Worm (Caenorhabditis elegans) whole organism, young adult: ENCODE data around the gene mlcd-1.

Experiments used
- B0261.1 ChIP-seq: sonication (generic microtip); optimal IDR thresholded peaks from 2 replicates; lab custom pipeline; 2016; ENCODE audit warnings: mild to moderate bottlenecking, missing genetic modification characterization, moderate library complexity, missing compliant biosample characterization
- C17E4.6 ChIP-seq: fragments of 200-800 bp; sonication (Bioruptor generic); IDR thresholded peaks from 2 replicates; pipeline ENCODE4 v1.3.6; 2022; ENCODE audit warnings: missing genetic modification reagents, missing genetic modification characterization, missing compliant biosample characterization
- F33H1.4 ChIP-seq: fragments of 200-800 bp; sonication (Bioruptor generic); IDR thresholded peaks from 2 replicates; pipeline ENCODE4 v1.3.6; 2022; ENCODE audit warnings: missing genetic modification reagents, missing genetic modification characterization, missing compliant biosample characterization
- F57C9.4 ChIP-seq: sonication (generic microtip); optimal IDR thresholded peaks from 2 replicates; lab custom pipeline; 2017; ENCODE audit warnings: mild to moderate bottlenecking, missing genetic modification characterization, missing compliant biosample characterization
- Y53F4B.3 ChIP-seq: fragments of 200-800 bp; sonication (Bioruptor generic); IDR thresholded peaks from 2 replicates; pipeline ENCODE4 v1.3.6; 2022; ENCODE audit warnings: missing genetic modification reagents, missing genetic modification characterization, missing compliant biosample characterization
- Y53G8AR.9 ChIP-seq: fragments of 200-800 bp; sonication (Bioruptor generic); conservative IDR thresholded peaks from 2 replicates; pipeline ENCODE4 v1.3.6; 2022; ENCODE audit warnings: missing genetic modification reagents, missing genetic modification characterization, missing compliant biosample characterization
- ZK185.1 ChIP-seq: sonication (generic microtip); optimal IDR thresholded peaks from 2 replicates; lab custom pipeline; 2016; ENCODE audit warnings: mild to moderate bottlenecking, missing genetic modification characterization, missing compliant biosample characterization; ENCODE audit not compliant: poor library complexity, severe bottlenecking
- aptf-2 ChIP-seq: fragments of 200-800 bp; sonication (Bioruptor generic); conservative IDR thresholded peaks from 2 replicates; pipeline ENCODE4 v1.3.6; 2022; ENCODE audit warnings: missing genetic modification reagents, missing genetic modification characterization, missing compliant biosample characterization
- athp-1 ChIP-seq: sonication (generic microtip); optimal IDR thresholded peaks from 2 replicates; lab custom pipeline; 2017; ENCODE audit warnings: mild to moderate bottlenecking, missing genetic modification characterization, missing compliant biosample characterization
- attf-6 ChIP-seq: fragments of 200-800 bp; sonication (Bioruptor generic); IDR thresholded peaks from 2 replicates; pipeline ENCODE4 v1.3.6; 2022; ENCODE audit warnings: missing genetic modification reagents, missing genetic modification characterization, missing compliant biosample characterization
- bed-1 ChIP-seq: fragments of 200-800 bp; sonication (Bioruptor generic); IDR thresholded peaks from 2 replicates; pipeline ENCODE4 v1.3.6; 2022; ENCODE audit warnings: missing genetic modification reagents, missing genetic modification characterization, missing compliant biosample characterization
- ccch-3 ChIP-seq: fragments of 200-800 bp; sonication (Bioruptor generic); optimal IDR thresholded peaks from 2 replicates; lab custom pipeline; 2018; ENCODE audit warnings: mild to moderate bottlenecking, missing genetic modification characterization, missing compliant biosample characterization
- cebp-1 ChIP-seq, 2 experiments: fragments of 200-800 bp in 1 of 2; sonication (Bioruptor generic) in 1 of 2; sonication (generic microtip) in 1 of 2; IDR thresholded peaks in 1 of 2; optimal IDR thresholded peaks in 1 of 2; 2 replicates each; pipeline versions ENCODE4 v1.3.6 to Lab custom; 2017 to 2022; ENCODE audit warnings: missing compliant biosample characterization in 2 of 2, missing genetic modification characterization in 2 of 2, mild to moderate bottlenecking in 1 of 2, missing genetic modification reagents in 1 of 2, moderate library complexity in 1 of 2
- ceh-100 ChIP-seq: fragments of 200-800 bp; sonication (Bioruptor generic); IDR thresholded peaks from 2 replicates; pipeline ENCODE4 v1.3.6; 2022; ENCODE audit warnings: missing genetic modification reagents, missing genetic modification characterization, missing compliant biosample characterization
- ceh-91 ChIP-seq: fragments of 200-800 bp; sonication (Bioruptor generic); IDR thresholded peaks from 2 replicates; pipeline ENCODE4 v1.3.6; 2022; ENCODE audit warnings: missing genetic modification reagents, missing genetic modification characterization, missing compliant biosample characterization
- dox-1 ChIP-seq: fragments of 200-800 bp; sonication (Bioruptor generic); IDR thresholded peaks from 2 replicates; pipeline ENCODE4 v1.3.6; 2022; ENCODE audit warnings: missing genetic modification reagents, missing genetic modification characterization, missing compliant biosample characterization
- dpff-1 ChIP-seq: sonication (generic microtip); optimal IDR thresholded peaks from 2 replicates; lab custom pipeline; 2017; ENCODE audit warnings: mild to moderate bottlenecking, missing genetic modification characterization, missing compliant biosample characterization
- dpl-1 ChIP-seq: fragments of 150-350 bp; optimal IDR thresholded peaks from 2 replicates; lab custom pipeline; 2014; ENCODE audit warnings: missing biosample characterization, missing genetic modification reagents, missing genetic modification characterization
- efl-1 ChIP-seq: fragments of 150-350 bp; optimal IDR thresholded peaks from 2 replicates; lab custom pipeline; 2014; ENCODE audit warnings: missing biosample characterization, missing genetic modification reagents, missing genetic modification characterization
- egl-44 ChIP-seq: fragments of 200-800 bp; sonication (Bioruptor generic); IDR thresholded peaks from 2 replicates; pipeline ENCODE4 v1.3.6; 2022; ENCODE audit warnings: missing genetic modification reagents, missing genetic modification characterization, missing compliant biosample characterization
- ekl-4 ChIP-seq: fragments of 200-800 bp; sonication (Bioruptor generic); IDR thresholded peaks from 2 replicates; pipeline ENCODE4 v1.3.6; 2022; ENCODE audit warnings: missing genetic modification reagents, missing genetic modification characterization, missing compliant biosample characterization
- ets-4 ChIP-seq: fragments of 200-800 bp; sonication (Bioruptor generic); optimal IDR thresholded peaks from 2 replicates; lab custom pipeline; 2018; ENCODE audit warnings: mild to moderate bottlenecking, missing genetic modification characterization, missing compliant biosample characterization
- him-1 ChIP-seq: sonication (generic microtip); optimal IDR thresholded peaks from 2 replicates; lab custom pipeline; 2016; ENCODE audit warnings: missing genotype, missing genetic modification reagents, missing genetic modification characterization, missing compliant biosample characterization
- hlh-12 ChIP-seq: sonication (generic microtip); optimal IDR thresholded peaks from 2 replicates; lab custom pipeline; 2016; ENCODE audit warnings: missing genetic modification characterization, missing compliant biosample characterization
- hmg-1.2 ChIP-seq: fragments of 200-800 bp; sonication (Bioruptor generic); IDR thresholded peaks from 2 replicates; pipeline ENCODE4 v1.3.6; 2022; ENCODE audit warnings: missing genetic modification reagents, missing genetic modification characterization, missing compliant biosample characterization
- hmg-20 ChIP-seq: fragments of 200-800 bp; sonication (Bioruptor generic); IDR thresholded peaks from 2 replicates; pipeline ENCODE4 v1.3.6; 2022; ENCODE audit warnings: missing genetic modification reagents, missing genetic modification characterization, missing compliant biosample characterization
- lag-1 ChIP-seq: fragments of 200-800 bp; sonication (Bioruptor generic); IDR thresholded peaks from 2 replicates; pipeline ENCODE4 v1.3.6; 2022; ENCODE audit warnings: missing genetic modification reagents, missing genetic modification characterization, missing compliant biosample characterization
- let-526 ChIP-seq: fragments of 200-800 bp; sonication (Bioruptor generic); IDR thresholded peaks from 2 replicates; pipeline ENCODE4 v1.3.6; 2022; ENCODE audit warnings: missing genetic modification reagents, missing genetic modification characterization, missing compliant biosample characterization
- lin-35 ChIP-seq, 3 experiments: fragments of 150-350 bp in 2 of 3; sonication (generic microtip) in 1 of 3; optimal IDR thresholded peaks; 2 replicates each; lab custom pipeline; 2014 to 2018; ENCODE audit warnings: missing biosample characterization in 3 of 3, missing genetic modification characterization in 3 of 3, missing genetic modification reagents in 3 of 3
- lir-1 ChIP-seq: fragments of 200-800 bp; sonication (Bioruptor generic); conservative IDR thresholded peaks from 2 replicates; pipeline ENCODE4 v1.3.6; 2022; ENCODE audit warnings: missing genetic modification reagents, missing genetic modification characterization, missing compliant biosample characterization
- lsl-1 ChIP-seq: fragments of 200-800 bp; sonication (Bioruptor generic); optimal IDR thresholded peaks from 2 replicates; lab custom pipeline; 2018; ENCODE audit warnings: mild to moderate bottlenecking, missing genetic modification characterization, moderate library complexity, missing compliant biosample characterization
- mes-4 ChIP-seq: sonication (generic microtip); optimal IDR thresholded peaks from 2 replicates; lab custom pipeline; 2016; ENCODE audit warnings: missing genotype, missing genetic modification characterization, missing compliant biosample characterization
- nfyb-1 ChIP-seq: fragments of 200-800 bp; sonication (Bioruptor generic); IDR thresholded peaks from 2 replicates; pipeline ENCODE4 v1.3.6; 2022; ENCODE audit warnings: missing genetic modification reagents, missing genetic modification characterization, missing compliant biosample characterization
- nhr-120 ChIP-seq: fragments of 200-800 bp; sonication (Bioruptor generic); IDR thresholded peaks from 2 replicates; pipeline ENCODE4 v1.3.6; 2022; ENCODE audit warnings: missing genetic modification characterization, missing compliant biosample characterization
- nhr-179 ChIP-seq: sonication (generic microtip); optimal IDR thresholded peaks from 2 replicates; lab custom pipeline; 2016; ENCODE audit warnings: mild to moderate bottlenecking, missing genetic modification characterization, missing compliant biosample characterization
- nhr-90 ChIP-seq: sonication (generic microtip); optimal IDR thresholded peaks from 2 replicates; lab custom pipeline; 2016; ENCODE audit warnings: missing genotype, mild to moderate bottlenecking, missing genetic modification characterization, missing compliant biosample characterization
- pbrm-1 ChIP-seq: fragments of 200-800 bp; sonication (Bioruptor generic); IDR thresholded peaks from 2 replicates; pipeline ENCODE4 v1.3.6; 2022; ENCODE audit warnings: missing genetic modification reagents, missing genetic modification characterization, missing compliant biosample characterization
- rcor-1 ChIP-seq: fragments of 200-800 bp; sonication (Bioruptor generic); IDR thresholded peaks from 2 replicates; pipeline ENCODE4 v1.3.6; 2022; ENCODE audit warnings: missing genetic modification reagents, missing genetic modification characterization, missing compliant biosample characterization
- rpc-1 ChIP-seq, 2 experiments: fragments of 150-350 bp in 1 of 2; sonication (generic microtip) in 1 of 2; optimal IDR thresholded peaks; 2 replicates each; lab custom pipeline; 2014 to 2018; ENCODE audit warnings: missing biosample characterization in 1 of 2, missing genetic modification characterization in 1 of 2, missing genetic modification reagents in 1 of 2, missing genotype in 1 of 2
- zfh-2 ChIP-seq: fragments of 200-800 bp; sonication (Bioruptor generic); conservative IDR thresholded peaks from 2 replicates; pipeline ENCODE4 v1.3.6; 2022; ENCODE audit warnings: missing genetic modification reagents, missing genetic modification characterization, missing compliant biosample characterization
- ztf-18 ChIP-seq: sonication (generic microtip); optimal IDR thresholded peaks from 2 replicates; lab custom pipeline; 2016; ENCODE audit warnings: missing genotype, mild to moderate bottlenecking, missing genetic modification characterization, missing compliant biosample characterization
- ztf-28 ChIP-seq: fragments of 200-800 bp; sonication (Bioruptor generic); IDR thresholded peaks from 2 replicates; pipeline ENCODE4 v1.3.6; 2022; ENCODE audit warnings: missing genetic modification reagents, missing genetic modification characterization, missing compliant biosample characterization
- ztf-3 ChIP-seq: fragments of 200-800 bp; sonication (Bioruptor generic); optimal IDR thresholded peaks from 2 replicates; lab custom pipeline; 2018; ENCODE audit warnings: mild to moderate bottlenecking, missing genetic modification characterization, missing compliant biosample characterization

Gene mlcd-1

DNA sequence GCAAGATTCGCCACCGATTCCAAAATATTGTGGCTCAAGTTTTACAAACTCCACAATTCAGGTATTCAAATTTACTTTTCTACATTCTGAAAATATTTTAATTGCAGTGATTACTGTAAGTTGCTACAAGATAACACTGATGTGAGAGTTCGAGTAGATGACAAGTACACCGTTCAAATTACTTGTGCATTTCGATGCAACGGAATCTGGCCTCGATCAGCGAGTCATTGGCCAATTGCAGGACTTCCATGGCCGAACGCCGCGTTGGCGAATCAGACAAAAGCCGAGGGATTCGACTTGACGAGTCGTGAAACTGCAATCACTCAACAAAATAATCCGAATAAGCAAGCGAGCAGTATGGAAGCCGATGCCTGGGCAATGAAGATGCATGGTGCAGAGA, 33.4 kb upstream of the mlcd-1 start:
- TF ChIP-seq nfyb-1 (GFP tag; lab: Robert Waterston, UW) = 0 out of 2 replicates have a peak, but pooled peaks have one; percentile 23
- TF ChIP-seq F33H1.4 (GFP tag; lab: Robert Waterston, UW) = no peak

DNA sequence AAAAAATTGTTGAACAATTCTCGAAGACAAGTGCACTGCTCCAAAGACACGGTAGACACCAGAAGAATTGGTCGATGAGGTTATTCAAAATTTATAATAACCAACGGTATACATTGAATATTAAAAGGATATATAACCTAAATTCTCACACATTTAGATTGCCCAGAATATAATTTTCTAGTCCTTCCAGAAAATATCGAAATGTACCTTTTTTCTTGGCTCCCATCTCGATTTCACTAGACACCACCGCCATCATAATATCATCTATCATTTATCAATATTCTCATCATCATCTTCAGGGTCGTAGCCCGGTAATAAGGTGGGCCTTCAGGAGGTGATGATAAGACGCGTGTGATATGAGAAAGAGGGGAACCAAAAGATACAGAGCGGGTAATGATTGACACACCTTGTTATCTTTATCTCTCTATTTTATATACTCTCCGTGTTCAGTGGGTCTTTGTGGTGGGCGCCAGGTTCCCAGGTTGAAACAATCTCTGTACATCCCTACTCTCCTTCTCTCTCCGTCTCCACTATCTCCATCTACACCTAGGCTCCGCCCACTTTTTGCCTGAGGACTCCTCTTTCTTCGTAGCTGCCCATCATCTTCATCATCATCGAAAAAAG, 32.3 kb upstream of the mlcd-1 start, which contains the start of gene mab-21:
mab-21 (plus strand) TSS at position 615 of the 624 bp plus-strand sequence.
- TF ChIP-seq nfyb-1 (GFP tag; lab: Robert Waterston, UW) (0 out of 2 replicates have a peak, but pooled peaks have one; percentile 15), C17E4.6 (GFP tag; lab: Robert Waterston, UW) (no peak)
- TF ChIP-seq, all 124 proteins: peak for 1

DNA sequence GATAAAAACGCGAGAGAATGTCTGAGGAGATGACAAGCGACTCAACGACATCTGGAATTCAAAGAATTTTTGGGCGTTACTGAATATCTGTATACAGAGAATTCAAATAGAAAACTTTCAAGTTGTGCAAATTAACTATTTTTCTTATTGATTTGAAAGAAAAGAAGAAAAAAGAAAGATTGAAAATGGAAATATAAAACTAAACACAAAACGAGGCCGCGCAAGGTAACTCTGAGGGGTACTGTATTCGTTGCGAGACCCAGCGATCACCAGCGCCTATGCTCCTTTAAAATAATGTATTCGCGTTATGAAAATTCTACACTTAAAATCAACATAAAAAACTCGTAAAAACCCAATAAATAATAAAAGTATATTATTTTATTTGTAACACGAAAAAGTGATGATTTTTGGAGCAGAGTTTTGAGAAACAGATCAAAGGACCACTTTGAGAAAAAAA, 27.9 kb upstream of the mlcd-1 start, which contains the start of gene asb-1:
asb-1 (minus strand) TSS at position 51 of the 457 bp plus-strand sequence.
- no peak for TF ChIP-seq dpl-1 (GFP tag; lab: Kevin White, UChicago)
- no peak for TF ChIP-seq mes-4 (tag; lab: Kevin White, UChicago)
- no peak for TF ChIP-seq attf-6
- no peak for TF ChIP-seq aptf-2 (GFP tag; lab: Robert Waterston, UW)
- no peak for TF ChIP-seq egl-44 (GFP tag; lab: Robert Waterston, UW)
- TF ChIP-seq nhr-90 (tag; lab: Kevin White, UChicago) = no peak
- no peak for TF ChIP-seq hmg-20
- TF ChIP-seq lir-1 (GFP tag; lab: Robert Waterston, UW) = no peak
- TF ChIP-seq F57C9.4 = no peak
- TF ChIP-seq ztf-18 (tag; lab: Kevin White, UChicago) = no peak
- no peak for TF ChIP-seq ZK185.1 (tag; lab: Kevin White, UChicago)
- 0 out of 2 replicates have a peak, but pooled peaks have one; percentile 18 for TF ChIP-seq ztf-28 (GFP tag; lab: Robert Waterston, UW)
- TF ChIP-seq efl-1 (GFP tag; lab: Kevin White, UChicago) = peak; percentile 22
- no peak for TF ChIP-seq zfh-2 (GFP tag; lab: Robert Waterston, UW)
- TF ChIP-seq dpff-1 (tag; lab: Kevin White, UChicago) = no peak
- 0 out of 2 replicates have a peak, but pooled peaks have one; percentile 13 for TF ChIP-seq hmg-1.2 (GFP tag; lab: Robert Waterston, UW)
- TF ChIP-seq ets-4 (GFP tag; lab: Kevin White, UChicago) = no peak
- TF ChIP-seq bed-1 (GFP tag; lab: Robert Waterston, UW) = no peak
- no peak for TF ChIP-seq dox-1 (GFP tag; lab: Robert Waterston, UW)
- TF ChIP-seq him-1 (tag; lab: Kevin White, UChicago) = peak; percentile 41
- TF ChIP-seq rpc-1 (optimal IDR thresholded peaks at IDR 0.05; lab: Kevin White, UChicago) = no peak
- no peak for TF ChIP-seq rpc-1 (tag; optimal IDR thresholded peaks at IDR 0.05; lab: Kevin White, UChicago)
- TF ChIP-seq athp-1 (tag; lab: Kevin White, UChicago) = no peak
- TF ChIP-seq lsl-1 = peak; percentile 95
- no peak for TF ChIP-seq Y53G8AR.9 (GFP tag; lab: Robert Waterston, UW)
- no peak for TF ChIP-seq rcor-1 (GFP tag; lab: Robert Waterston, UW)
- no peak for TF ChIP-seq cebp-1 (GFP tag; IDR thresholded peaks at IDR 0.05; lab: Robert Waterston, UW)
- TF ChIP-seq cebp-1 (tag; optimal IDR thresholded peaks at IDR 0.05; lab: Kevin White, UChicago) = peak; percentile 3
- no peak for TF ChIP-seq ekl-4 (GFP tag; lab: Robert Waterston, UW)
- peak; percentile 56 for TF ChIP-seq ceh-91 (GFP tag; lab: Robert Waterston, UW)
- TF ChIP-seq pbrm-1 = peak; percentile 12; the same call in 1 of the 2 replicates
- no peak for TF ChIP-seq ztf-3 (GFP tag; lab: Kevin White, UChicago)
- no peak for TF ChIP-seq let-526 (GFP tag; lab: Robert Waterston, UW)
- TF ChIP-seq nhr-120 (GFP tag; lab: Robert Waterston, UW) = no peak
- no peak for TF ChIP-seq Y53F4B.3
- TF ChIP-seq nhr-179 (tag; lab: Kevin White, UChicago) = no peak
- no peak for TF ChIP-seq B0261.1 (tag; lab: Kevin White, UChicago)
- no peak for TF ChIP-seq lag-1
- TF ChIP-seq hlh-12 = no peak
- TF ChIP-seq ccch-3 (GFP tag; lab: Kevin White, UChicago) = no peak
- no peak for TF ChIP-seq ceh-100 (GFP tag; lab: Robert Waterston, UW)
- no peak for TF ChIP-seq lin-35 (GFP tag; optimal IDR thresholded peaks at IDR 0.05; lab: Kevin White, UChicago)
